Worm (Caenorhabditis elegans) whole organism, early embryonic: ENCODE results near the gene E03H12.4.

Source experiments
- B0310.2 ChIP-seq: sonication (generic microtip); optimal IDR thresholded peaks from 2 replicates; lab custom pipeline; 2016; ENCODE audit warnings: mild to moderate bottlenecking, missing genetic modification characterization, missing compliant biosample characterization
- ama-1 ChIP-seq: fragments of 150-350 bp; optimal IDR thresholded peaks from 2 replicates; lab custom pipeline; 2014
- flt-1 ChIP-seq: fragments of 200-800 bp; sonication (Bioruptor generic); IDR thresholded peaks from 2 replicates; pipeline ENCODE4 v1.3.6; 2022; ENCODE audit warnings: missing genetic modification characterization, missing compliant biosample characterization
- tbx-37 ChIP-seq: fragments of 200-800 bp; sonication (Bioruptor generic); conservative IDR thresholded peaks from 2 replicates; pipeline ENCODE4 v1.3.6; 2022; ENCODE audit warnings: missing genetic modification reagents, missing genetic modification characterization, missing compliant biosample characterization

ce11 chrIV:4992089-4992488 is 9.7 kb downstream of the E03H12.4 start, which contains the start of gene str-162:
- TF ChIP-seq flt-1 (GFP tag; lab: Robert Waterston, UW) (no peak), B0310.2 (tag; lab: Kevin White, UChicago) (no peak), ama-1 (lab: Kevin White, UChicago) (no peak), tbx-37 (GFP tag; lab: Robert Waterston, UW) (no peak)
